Worm (Caenorhabditis elegans) whole organism, early embryonic: Measurements from ENCODE around the gene srv-34.

Experiments used
- ama-1 ChIP-seq: fragments of 150-350 bp; optimal IDR thresholded peaks from 2 replicates; lab custom pipeline; 2014
- ets-7 ChIP-seq: sonication (generic microtip); optimal IDR thresholded peaks from 2 replicates; lab custom pipeline; 2016; ENCODE audit warnings: missing genotype, missing genetic modification characterization, missing compliant biosample characterization

ce11 chrV:16328849-16329248 lies 45.7 kb downstream of the srv-34 start, which contains the start of gene F57G8.7:
- TF ChIP-seq ama-1 (lab: Kevin White, UChicago) (no peak), ets-7 (tag; lab: Kevin White, UChicago) (no peak)
